2 fruit fly cellular contexts compared by ENCODE assay signal in genomic region chr3L:11061200-11061599, dm6.
A peak's percentile ranks its signal among the peaks of the same experiment; 100 is the strongest.
TF ChIP-seq lines count a peak whose summit lies in the region.

Gene CG6321, minus strand, starts transcription at chr3L:11061224.
Gene Blos2, plus strand, starts transcription at chr3L:11061571.

TF ChIP-seq in whole organism, embryonic, 481 proteins besides CTCF, POLR2A, EP300 and RAD21 (continued from another document and continues in another):
- peak; percentile 45; the same call in 1 of the 3 replicates for TF ChIP-seq CG7357 (GFP tag; IDR thresholded peaks at IDR 0.05; lab: Robert Waterston, UW)
- peak; percentile 68 for TF ChIP-seq bcd (GFP tag; optimal IDR thresholded peaks at IDR 0.05; lab: Kevin White, UChicago)
- no peak for TF ChIP-seq ftz-f1 (GFP tag; optimal IDR thresholded peaks at IDR 0.05; lab: Kevin White, UChicago)
- peak in 1 of 2 experiments; percentile 31 for TF ChIP-seq Hr78 (GFP tag; optimal IDR thresholded peaks at IDR 0.05; lab: Kevin White, UChicago)
- TF ChIP-seq fru (optimal IDR thresholded peaks at IDR 0.05; lab: Kevin White, UChicago) = no peak
- TF ChIP-seq CG43689 (GFP tag; IDR thresholded peaks at IDR 0.05; lab: Robert Waterston, UW) = no peak
- peak; percentile 57 for TF ChIP-seq CG4328 (GFP tag; optimal IDR thresholded peaks at IDR 0.05; lab: Kevin White, UChicago)
- no peak for TF ChIP-seq jumu (GFP tag; optimal IDR thresholded peaks at IDR 0.05; lab: Kevin White, UChicago)
- TF ChIP-seq NFAT (GFP tag; IDR thresholded peaks at IDR 0.05; lab: Robert Waterston, UW) = peak; percentile 45; the same call in 1 of the 2 replicates
- TF ChIP-seq CoRest (tag; optimal IDR thresholded peaks at IDR 0.05; lab: Kevin White, UChicago) = peak; percentile 85
- no peak for TF ChIP-seq CG15479 (GFP tag; optimal IDR thresholded peaks at IDR 0.05; lab: Kevin White, UChicago)
- TF ChIP-seq pita (GFP tag; optimal IDR thresholded peaks at IDR 0.05; lab: Kevin White, UChicago) = no peak
- peak; percentile 59 for TF ChIP-seq Asciz (GFP tag; optimal IDR thresholded peaks at IDR 0.05; lab: Kevin White, UChicago)
- TF ChIP-seq vnd (GFP tag; IDR thresholded peaks at IDR 0.05; lab: Robert Waterston, UW; ENCODE audit: partially characterized antibody) = no peak
- TF ChIP-seq gsb-n (tag; optimal IDR thresholded peaks at IDR 0.05; lab: Kevin White, UChicago) = peak; percentile 75
- peak; percentile 73 for TF ChIP-seq Dek (tag; optimal IDR thresholded peaks at IDR 0.05; lab: Kevin White, UChicago)
- TF ChIP-seq dan (GFP tag; IDR thresholded peaks at IDR 0.05; lab: Robert Waterston, UW) = no peak
- TF ChIP-seq CkIIα-i1 (GFP tag; IDR thresholded peaks at IDR 0.05; lab: Robert Waterston, UW) = no peak
- TF ChIP-seq E2f2 (GFP tag; IDR thresholded peaks at IDR 0.05; lab: Robert Waterston, UW) = peak; percentile 58
- peak; percentile 89 for TF ChIP-seq CG2712 (tag; optimal IDR thresholded peaks at IDR 0.05; lab: Kevin White, UChicago)
- peak; percentile 41 for TF ChIP-seq NC2β (GFP tag; optimal IDR thresholded peaks at IDR 0.05; lab: Kevin White, UChicago)
- TF ChIP-seq CG8924 (tag; optimal IDR thresholded peaks at IDR 0.05; lab: Kevin White, UChicago) = peak; percentile 87
- TF ChIP-seq CG8359 (GFP tag; optimal IDR thresholded peaks at IDR 0.05; lab: Kevin White, UChicago; ENCODE audit: borderline replicate concordance) = peak; percentile 30
- TF ChIP-seq lmd (GFP tag; IDR thresholded peaks at IDR 0.05; lab: Robert Waterston, UW) = peak; percentile 68
- TF ChIP-seq Gsc (GFP tag; IDR thresholded peaks at IDR 0.05; lab: Robert Waterston, UW) = no peak
- no peak for TF ChIP-seq D (optimal IDR thresholded peaks at IDR 0.05; lab: Kevin White, UChicago)
- peak; percentile 61 for TF ChIP-seq D (GFP tag; optimal IDR thresholded peaks at IDR 0.05; lab: Kevin White, UChicago)
- TF ChIP-seq CG3726 (GFP tag; IDR thresholded peaks at IDR 0.05; lab: Robert Waterston, UW) = no peak
- TF ChIP-seq sens (GFP tag; lab: Kevin White, UChicago) = peak; percentile 93
- peak; percentile 64 for TF ChIP-seq CG12155 (GFP tag; optimal IDR thresholded peaks at IDR 0.05; lab: Kevin White, UChicago)
- TF ChIP-seq lola (GFP tag; optimal IDR thresholded peaks at IDR 0.05; lab: Kevin White, UChicago) = peak in 1 of 3 experiments; percentile 72
- TF ChIP-seq CG4854 (GFP tag; optimal IDR thresholded peaks at IDR 0.05; lab: Kevin White, UChicago) = peak; percentile 30
- no peak for TF ChIP-seq CG6791 (GFP tag; IDR thresholded peaks at IDR 0.05; lab: Robert Waterston, UW; ENCODE audit: partially characterized antibody)
- peak; percentile 68 for TF ChIP-seq scrt (GFP tag; optimal IDR thresholded peaks at IDR 0.05; lab: Kevin White, UChicago)
- peak; percentile 72 for TF ChIP-seq caup (GFP tag; optimal IDR thresholded peaks at IDR 0.05; lab: Kevin White, UChicago; ENCODE audit: severe bottlenecking)
- peak; percentile 61 for TF ChIP-seq bab2 (GFP tag; optimal IDR thresholded peaks at IDR 0.05; lab: Kevin White, UChicago)
- TF ChIP-seq nerfin-1 (tag; optimal IDR thresholded peaks at IDR 0.05; lab: Kevin White, UChicago) = peak; percentile 74
- no peak for TF ChIP-seq lov (optimal IDR thresholded peaks at IDR 0.05; lab: Kevin White, UChicago)
- TF ChIP-seq lov (GFP tag; IDR thresholded peaks at IDR 0.05; lab: Robert Waterston, UW) = 0 out of 3 replicates have a peak, but pooled peaks have one; percentile 37
- TF ChIP-seq CG9797 (GFP tag; optimal IDR thresholded peaks at IDR 0.05; lab: Kevin White, UChicago) = no peak
- peak; percentile 68 for TF ChIP-seq HLH3B (GFP tag; IDR thresholded peaks at IDR 0.05; lab: Robert Waterston, UW)
- no peak for TF ChIP-seq CG8478 (optimal IDR thresholded peaks at IDR 0.05; lab: Kevin White, UChicago)
- peak; percentile 57; the same call in 1 of the 3 replicates for TF ChIP-seq CG11456 (GFP tag; IDR thresholded peaks at IDR 0.05; lab: Robert Waterston, UW)
- TF ChIP-seq CG3995 (GFP tag; optimal IDR thresholded peaks at IDR 0.05; lab: Kevin White, UChicago) = no peak
- no peak for TF ChIP-seq CG7745 (tag; optimal IDR thresholded peaks at IDR 0.05; lab: Kevin White, UChicago)
- TF ChIP-seq CG2678 (tag; optimal IDR thresholded peaks at IDR 0.05; lab: Kevin White, UChicago) = peak; percentile 89
- TF ChIP-seq CG8089 (GFP tag; optimal IDR thresholded peaks at IDR 0.05; lab: Kevin White, UChicago) = no peak
- peak; percentile 21 for TF ChIP-seq grn (GFP tag; optimal IDR thresholded peaks at IDR 0.05; lab: Kevin White, UChicago)
- peak; percentile 46 for TF ChIP-seq Dip3 (GFP tag; optimal IDR thresholded peaks at IDR 0.05; lab: Kevin White, UChicago)
- TF ChIP-seq CG14667 (GFP tag; IDR thresholded peaks at IDR 0.05; lab: Robert Waterston, UW) = no peak
- peak; percentile 30 for TF ChIP-seq slp2 (GFP tag; optimal IDR thresholded peaks at IDR 0.05; lab: Kevin White, UChicago)
- TF ChIP-seq CG1233 (GFP tag; optimal IDR thresholded peaks at IDR 0.05; lab: Kevin White, UChicago) = peak; percentile 64
- peak; percentile 91 for TF ChIP-seq Xrp1 (GFP tag; IDR thresholded peaks at IDR 0.05; lab: Robert Waterston, UW)
- TF ChIP-seq CG5245 (GFP tag; optimal IDR thresholded peaks at IDR 0.05; lab: Kevin White, UChicago) = peak; percentile 39
- peak; percentile 50 for TF ChIP-seq CG9932 (GFP tag; IDR thresholded peaks at IDR 0.05; lab: Robert Waterston, UW)
- TF ChIP-seq pan (optimal IDR thresholded peaks at IDR 0.05; lab: Kevin White, UChicago) = peak in 1 of 2 experiments; percentile 32
- TF ChIP-seq pan (GFP tag; optimal IDR thresholded peaks at IDR 0.05 in 1 of 2, IDR thresholded peaks at IDR 0.05 in 1 of 2) = peak in 1 of 2 experiments; percentile 40
- peak; percentile 66 for TF ChIP-seq Atf6 (GFP tag; IDR thresholded peaks at IDR 0.05; lab: Robert Waterston, UW)
- no peak for TF ChIP-seq bowl (GFP tag; IDR thresholded peaks at IDR 0.05; lab: Robert Waterston, UW)
- TF ChIP-seq CG14441 (GFP tag; IDR thresholded peaks at IDR 0.05; lab: Robert Waterston, UW) = peak; percentile 75
- TF ChIP-seq CG7928 (GFP tag; optimal IDR thresholded peaks at IDR 0.05; lab: Kevin White, UChicago) = no peak
- 0 out of 2 replicates have a peak, but pooled peaks have one; percentile 20 for TF ChIP-seq peb (GFP tag; IDR thresholded peaks at IDR 0.05; lab: Robert Waterston, UW)
- no peak for TF ChIP-seq CG7963 (GFP tag; IDR thresholded peaks at IDR 0.05; lab: Robert Waterston, UW; ENCODE audit: partially characterized antibody)
- TF ChIP-seq CG4617 (GFP tag; optimal IDR thresholded peaks at IDR 0.05; lab: Kevin White, UChicago; ENCODE audit: borderline replicate concordance) = peak; percentile 34
- TF ChIP-seq Ssrp (tag; optimal IDR thresholded peaks at IDR 0.05; lab: Kevin White, UChicago) = peak; percentile 67

TF ChIP-seq in whole organism, prepupa, 60 proteins besides CTCF, POLR2A, EP300 and RAD21 (continued from another document):
- peak; percentile 37 for TF ChIP-seq CG4318 (GFP tag; optimal IDR thresholded peaks at IDR 0.05; lab: Kevin White, UChicago)
- peak; percentile 81; the same call in 2 of the 3 replicates for TF ChIP-seq CG8119 (GFP tag; IDR thresholded peaks at IDR 0.05; lab: Robert Waterston, UW)
- peak; percentile 83 for TF ChIP-seq dsx (GFP tag; optimal IDR thresholded peaks at IDR 0.05; lab: Kevin White, UChicago; ENCODE audit: poor library complexity, severe bottlenecking)
- no peak for TF ChIP-seq CG1621 (tag; optimal IDR thresholded peaks at IDR 0.05; lab: Kevin White, UChicago)
- TF ChIP-seq CG10631 (GFP tag; optimal IDR thresholded peaks at IDR 0.05; lab: Kevin White, UChicago) = peak; percentile 69
- peak; percentile 73 for TF ChIP-seq acj6 (GFP tag; optimal IDR thresholded peaks at IDR 0.05; lab: Kevin White, UChicago)
- TF ChIP-seq Lpt (GFP tag; optimal IDR thresholded peaks at IDR 0.05; lab: Kevin White, UChicago) = peak; percentile 61
- TF ChIP-seq CG9139 (GFP tag; optimal IDR thresholded peaks at IDR 0.05; lab: Kevin White, UChicago) = peak; percentile 65
